Worm (Caenorhabditis elegans): ENCODE measurements around the gene txt-9.

DNA sequence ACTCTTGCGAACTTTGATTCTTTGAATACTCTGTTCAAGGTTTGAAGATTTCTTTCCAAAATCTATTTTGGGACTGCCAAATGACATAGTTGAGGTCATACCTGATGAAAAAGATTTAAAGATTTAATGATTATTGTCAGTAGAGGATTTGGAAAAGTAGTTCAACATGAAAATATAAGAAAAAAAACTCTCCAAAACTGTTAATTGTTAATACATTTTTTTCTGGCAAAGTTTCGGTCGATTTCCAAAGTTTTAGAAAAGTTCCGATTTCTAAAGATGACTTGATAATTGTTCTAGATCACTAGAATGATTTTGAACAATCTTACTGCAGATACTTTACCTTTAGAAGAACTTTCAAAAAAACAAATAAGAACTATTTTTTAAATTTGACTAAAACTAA lies 14.3 kb upstream of the txt-9 start, which contains the start of gene C27A2.7:
- TF ChIP-seq pha-4 (GFP tag; IDR thresholded peaks at IDR 0.05) (no peak), pha-4 (tag; optimal IDR thresholded peaks at IDR 0.05) (no peak), php-3 (GFP tag; IDR thresholded peaks at IDR 0.05) (no peak), nhr-10 (tag; optimal IDR thresholded peaks at IDR 0.05) (no peak), nhr-237 (tag; optimal IDR thresholded peaks at IDR 0.05) (no peak), skn-1 (tag; optimal IDR thresholded peaks at IDR 0.05) (no peak), egl-27 (tag; optimal IDR thresholded peaks at IDR 0.05) (no peak), ama-1 (optimal IDR thresholded peaks at IDR 0.05) (no peak), mxl-2 (GFP tag; conservative IDR thresholded peaks at IDR 0.05) (no peak), nhr-102 (tag; optimal IDR thresholded peaks at IDR 0.05) (no peak), nhr-28 (tag; optimal IDR thresholded peaks at IDR 0.05) (no peak), zip-2 (tag; optimal IDR thresholded peaks at IDR 0.05) (no peak), nhr-77 (tag; optimal IDR thresholded peaks at IDR 0.05) (no peak), spr-3 (GFP tag; optimal IDR thresholded peaks at IDR 0.05) (no peak)

Data from whole organism, L4 larva.